Worm (Caenorhabditis elegans): ENCODE results near the gene cdc-25.3.

DNA sequence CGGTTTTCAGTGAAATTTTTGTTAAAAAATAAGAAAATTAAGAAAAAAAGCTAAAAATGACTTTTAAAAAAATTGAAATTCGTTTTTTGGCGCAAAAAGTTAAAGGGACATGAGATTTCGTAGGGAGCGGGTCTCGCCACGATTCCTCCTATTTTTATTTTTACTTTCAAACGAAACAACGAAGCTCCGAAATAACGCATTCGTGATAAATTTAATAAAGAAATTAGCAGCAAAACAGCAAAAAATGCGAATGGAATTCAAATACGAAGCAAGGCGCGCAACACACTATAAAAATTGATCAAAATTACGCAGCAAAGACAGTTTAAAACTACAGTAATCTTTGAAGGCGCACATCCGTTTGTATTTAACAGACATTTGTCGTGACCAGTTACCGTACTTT lies 18.0 kb downstream of the cdc-25.3 start:
- TF ChIP-seq ztf-4 (tag; optimal IDR thresholded peaks at IDR 0.05), result no peak
- no peak for TF ChIP-seq mdl-1 (tag; optimal IDR thresholded peaks at IDR 0.05)
- no peak for TF ChIP-seq R02D3.7 (tag; optimal IDR thresholded peaks at IDR 0.05)
- TF ChIP-seq elt-1 (tag; optimal IDR thresholded peaks at IDR 0.05), result no peak
- TF ChIP-seq nhr-237 (tag; optimal IDR thresholded peaks at IDR 0.05), result no peak
- TF ChIP-seq aly-2 (tag; optimal IDR thresholded peaks at IDR 0.05), result no peak

All from whole organism, L3 larva.